Fruit fly (Drosophila melanogaster): ENCODE measurements around the gene CG12237.

DNA sequence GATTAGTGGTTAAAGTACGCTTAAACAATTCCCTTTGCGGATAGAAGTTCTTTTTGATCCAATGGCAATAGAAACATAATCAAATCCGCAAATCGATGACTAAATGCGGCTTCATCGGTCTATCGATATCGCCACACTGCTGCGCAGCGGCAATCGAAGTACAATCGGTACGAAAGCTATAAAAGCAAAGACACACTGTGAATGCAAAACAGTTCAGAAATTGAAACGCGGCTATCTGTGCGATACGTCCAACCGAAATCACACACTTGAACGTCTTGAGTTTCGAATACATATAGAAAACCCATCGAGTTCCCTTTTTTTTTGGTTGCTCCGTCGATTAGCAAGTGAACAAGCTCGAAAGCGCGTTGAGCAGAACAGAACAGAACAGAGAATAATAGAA lies 37.7 kb downstream of the CG12237 start, which contains the start of gene CG14207:
- TF ChIP-seq pan (optimal IDR thresholded peaks at IDR 0.05) (no peak), psq (optimal IDR thresholded peaks at IDR 0.05) (no peak), usp (GFP tag; optimal IDR thresholded peaks at IDR 0.05) (no peak), EcR (GFP tag; optimal IDR thresholded peaks at IDR 0.05) (no peak)
